Fruit fly (Drosophila melanogaster) whole organism, embryonic: Measurements from ENCODE around the gene CG32713.

Source experiments
- Adf1 ChIP-seq: fragments of 200-800 bp; sonication (Bioruptor generic); IDR thresholded peaks from 2 replicates; pipeline ENCODE4 v1.3.6; 2022; ENCODE audit warnings: missing biosample characterization, missing genetic modification characterization
- Aef1 ChIP-seq: fragments of 200-800 bp; sonication (Bioruptor generic); IDR thresholded peaks from 3 replicates; pipeline ENCODE4 v1.3.6; 2022; ENCODE audit warnings: missing biosample characterization, missing genetic modification characterization
- Asciz ChIP-seq: fragments of 200-800 bp; sonication (Bioruptor generic); optimal IDR thresholded peaks from 2 replicates; lab custom pipeline; 2017; ENCODE audit warnings: missing biosample characterization, mild to moderate bottlenecking, missing genetic modification characterization, missing genetic modification reagents
- Atf6 ChIP-seq: fragments of 200-800 bp; sonication (Bioruptor generic); IDR thresholded peaks from 2 replicates; pipeline ENCODE4 v1.3.6; 2022; ENCODE audit warnings: missing biosample characterization, missing genetic modification characterization
- C15 ChIP-seq: fragments of 200-800 bp; sonication (Bioruptor generic); IDR thresholded peaks from 3 replicates; pipeline ENCODE4 v1.3.6; 2022; ENCODE audit warnings: missing biosample characterization, missing genetic modification characterization
- CG11398 ChIP-seq: fragments of 200-800 bp; sonication (Bioruptor generic); optimal IDR thresholded peaks from 2 replicates; lab custom pipeline; 2016; ENCODE audit warnings: missing biosample characterization, missing genetic modification characterization
- CG12071 ChIP-seq: fragments of 200-800 bp; sonication (Bioruptor generic); optimal IDR thresholded peaks from 3 replicates; lab custom pipeline; 2018; ENCODE audit warnings: missing biosample characterization, mild to moderate bottlenecking, missing genetic modification characterization
- CG12219 ChIP-seq: fragments of 200-800 bp; sonication (Bioruptor generic); optimal IDR thresholded peaks from 3 replicates; lab custom pipeline; 2018; ENCODE audit warnings: missing biosample characterization, mild to moderate bottlenecking, missing genetic modification characterization
- CG13123 ChIP-seq: fragments of 200-800 bp; sonication (Bioruptor generic); optimal IDR thresholded peaks from 2 replicates; lab custom pipeline; 2016; ENCODE audit warnings: missing biosample characterization, missing genetic modification characterization
- CG15514 ChIP-seq: fragments of 200-800 bp; sonication (Bioruptor generic); optimal IDR thresholded peaks from 3 replicates; lab custom pipeline; 2017; ENCODE audit warnings: missing biosample characterization, missing genetic modification characterization, mild to moderate bottlenecking, moderate library complexity, missing genetic modification reagents
- CG1603 ChIP-seq: fragments of 200-800 bp; sonication (Bioruptor generic); optimal IDR thresholded peaks from 2 replicates; lab custom pipeline; 2019; ENCODE audit warnings: missing biosample characterization, mild to moderate bottlenecking, missing genetic modification characterization, moderate library complexity
- CG16863 ChIP-seq: fragments of 200-800 bp; sonication (Bioruptor generic); optimal IDR thresholded peaks from 3 replicates; lab custom pipeline; 2016; ENCODE audit warnings: missing biosample characterization, missing genetic modification characterization
- CG18262 ChIP-seq: fragments of 200-800 bp; optimal IDR thresholded peaks from 3 replicates; lab custom pipeline; 2019; ENCODE audit warnings: missing biosample characterization, mild to moderate bottlenecking, missing genetic modification characterization, moderate library complexity
- CG2199 ChIP-seq: fragments of 200-800 bp; sonication (Bioruptor generic); IDR thresholded peaks from 3 replicates; pipeline ENCODE4 v1.3.6; 2022; ENCODE audit warnings: missing biosample characterization, missing genetic modification characterization
- CG42726 ChIP-seq: fragments of 200-800 bp; sonication (Bioruptor generic); IDR thresholded peaks from 2 replicates; pipeline ENCODE4 v1.3.6; 2022; ENCODE audit warnings: missing biosample characterization, missing genetic modification characterization; ENCODE audit not compliant: partially characterized antibody
- CG4328 ChIP-seq: fragments of 200-800 bp; sonication (Bioruptor generic); optimal IDR thresholded peaks from 3 replicates; lab custom pipeline; 2017; ENCODE audit warnings: missing biosample characterization, missing genetic modification reagents, missing genetic modification characterization
- CG5245 ChIP-seq: fragments of 200-800 bp; sonication (Bioruptor generic); optimal IDR thresholded peaks from 3 replicates; lab custom pipeline; 2016; ENCODE audit warnings: missing biosample characterization, missing genetic modification characterization
- CG7745 ChIP-seq: fragments of 200-800 bp; sonication (Bioruptor generic); optimal IDR thresholded peaks from 2 replicates; lab custom pipeline; 2018; ENCODE audit warnings: missing biosample characterization, mild to moderate bottlenecking, missing genetic modification characterization, moderate library complexity
- CG8089 ChIP-seq: fragments of 200-800 bp; sonication (Bioruptor generic); optimal IDR thresholded peaks from 3 replicates; lab custom pipeline; 2016; ENCODE audit warnings: missing biosample characterization, missing genetic modification characterization
- CG9215 ChIP-seq: fragments of 200-800 bp; sonication (Bioruptor generic); IDR thresholded peaks from 2 replicates; pipeline ENCODE4 v1.3.6; 2022; ENCODE audit warnings: missing biosample characterization, missing genetic modification characterization
- Dp ChIP-seq: fragments of 200-800 bp; sonication (Bioruptor generic); optimal IDR thresholded peaks from 2 replicates; lab custom pipeline; 2018; ENCODE audit warnings: missing biosample characterization, mild to moderate bottlenecking, missing genetic modification characterization, moderate library complexity
- Elba2 ChIP-seq: fragments of 200-800 bp; sonication (Bioruptor generic); optimal IDR thresholded peaks from 3 replicates; lab custom pipeline; 2016; ENCODE audit warnings: missing biosample characterization, missing genetic modification characterization
- Ets65A ChIP-seq: fragments of 200-800 bp; sonication (Bioruptor generic); peaks from one replicate; lab custom pipeline; 2016; ENCODE audit warnings: missing biosample characterization, missing genetic modification characterization
- Ets97D ChIP-seq: fragments of 200-800 bp; sonication (Bioruptor generic); optimal IDR thresholded peaks from 3 replicates; lab custom pipeline; 2016; ENCODE audit warnings: missing biosample characterization, missing genetic modification characterization
- NFAT ChIP-seq: fragments of 200-800 bp; sonication (Bioruptor generic); IDR thresholded peaks from 2 replicates; pipeline ENCODE4 v1.3.6; 2022; ENCODE audit warnings: missing biosample characterization, missing genetic modification characterization
- Pdp1 ChIP-seq, 2 experiments: fragments of 200-800 bp; sonication (Bioruptor generic); optimal IDR thresholded peaks; 3 replicates each; lab custom pipeline; 2016; ENCODE audit warnings: missing biosample characterization in 2 of 2, missing genetic modification characterization in 2 of 2, mild to moderate bottlenecking in 1 of 2, moderate library complexity in 1 of 2
- Side ChIP-seq: fragments of 200-800 bp; sonication (Bioruptor generic); optimal IDR thresholded peaks from 2 replicates; lab custom pipeline; 2016; ENCODE audit warnings: missing biosample characterization, missing genetic modification characterization
- Sin3A ChIP-seq: fragments of >200 bp; optimal IDR thresholded peaks from 2 replicates; lab custom pipeline; 2018
- Six4 ChIP-seq: fragments of 200-800 bp; sonication (Bioruptor generic); optimal IDR thresholded peaks from 2 replicates; lab custom pipeline; 2016; ENCODE audit warnings: missing biosample characterization, missing genetic modification characterization
- bab2 ChIP-seq: fragments of 200-800 bp; sonication (Bioruptor generic); optimal IDR thresholded peaks from 2 replicates; lab custom pipeline; 2016; ENCODE audit warnings: missing biosample characterization, missing genetic modification characterization
- cas ChIP-seq: fragments of 200-800 bp; sonication (Bioruptor generic); IDR thresholded peaks from 2 replicates; pipeline ENCODE4 v1.3.6; 2022; ENCODE audit warnings: missing biosample characterization, missing genetic modification characterization
- crp ChIP-seq, 2 experiments: fragments of 200-800 bp; sonication (Bioruptor generic); optimal IDR thresholded peaks; 2 replicates in 1 of 2; 3 replicates in 1 of 2; lab custom pipeline; 2017; ENCODE audit warnings: missing biosample characterization in 2 of 2, missing genetic modification characterization in 2 of 2, mild to moderate bottlenecking in 1 of 2, moderate library complexity in 1 of 2
- exex ChIP-seq: fragments of 200-800 bp; sonication (Bioruptor generic); optimal IDR thresholded peaks from 4 replicates; lab custom pipeline; 2018; ENCODE audit warnings: missing biosample characterization, mild to moderate bottlenecking, missing genetic modification characterization, moderate library complexity
- gcm2 ChIP-seq: fragments of 200-800 bp; sonication (Bioruptor generic); optimal IDR thresholded peaks from 2 replicates; lab custom pipeline; 2016; ENCODE audit warnings: missing biosample characterization, missing genetic modification characterization
- lov ChIP-seq, 2 experiments: fragments of 200-800 bp in 1 of 2; fragments of >200 bp in 1 of 2; sonication (Bioruptor generic) in 1 of 2; IDR thresholded peaks in 1 of 2; optimal IDR thresholded peaks in 1 of 2; 2 replicates in 1 of 2; 3 replicates in 1 of 2; pipeline versions ENCODE4 v1.3.6 to Lab custom; 2017 to 2022; ENCODE audit warnings: missing biosample characterization in 1 of 2, missing genetic modification characterization in 1 of 2
- nerfin-1 ChIP-seq: fragments of 200-800 bp; sonication (Bioruptor generic); optimal IDR thresholded peaks from 3 replicates; lab custom pipeline; 2019; ENCODE audit warnings: missing biosample characterization, mild to moderate bottlenecking, missing genetic modification characterization, moderate library complexity
- nmo ChIP-seq: fragments of 200-800 bp; sonication (Bioruptor generic); optimal IDR thresholded peaks from 2 replicates; lab custom pipeline; 2018; ENCODE audit warnings: missing biosample characterization, mild to moderate bottlenecking, missing genetic modification characterization, moderate library complexity
- nom ChIP-seq: fragments of 200-800 bp; sonication (Bioruptor generic); optimal IDR thresholded peaks from 2 replicates; lab custom pipeline; 2017; ENCODE audit warnings: missing biosample characterization, missing genetic modification characterization, mild to moderate bottlenecking, moderate library complexity, missing genetic modification reagents
- onecut ChIP-seq: fragments of 200-800 bp; sonication (Bioruptor generic); IDR thresholded peaks from 2 replicates; pipeline ENCODE4 v1.3.6; 2022; ENCODE audit warnings: missing biosample characterization, missing genetic modification characterization
- pan ChIP-seq, 4 experiments: fragments of >200 bp in 3 of 4; fragments of 200-800 bp in 1 of 4; sonication (Bioruptor generic) in 1 of 4; optimal IDR thresholded peaks in 3 of 4; IDR thresholded peaks in 1 of 4; 2 replicates each; pipeline versions ENCODE4 v1.3.6 to Lab custom; 2017 to 2022; ENCODE audit warnings: missing biosample characterization in 2 of 4, missing genetic modification characterization in 2 of 4, mixed read lengths in 1 of 4
- pum ChIP-seq: fragments of 200-800 bp; sonication (Bioruptor generic); optimal IDR thresholded peaks from 2 replicates; lab custom pipeline; 2016; ENCODE audit warnings: missing biosample characterization, missing genetic modification characterization
- pzg ChIP-seq: fragments of 200-800 bp; sonication (Bioruptor generic); optimal IDR thresholded peaks from 3 replicates; lab custom pipeline; 2018; ENCODE audit warnings: missing biosample characterization, mild to moderate bottlenecking, missing genetic modification characterization, moderate library complexity
- run ChIP-seq: fragments of 200-800 bp; sonication (Bioruptor generic); optimal IDR thresholded peaks from 3 replicates; lab custom pipeline; 2018; ENCODE audit warnings: missing biosample characterization, mild to moderate bottlenecking, missing genetic modification characterization
- sc ChIP-seq, 3 experiments: fragments of >200 bp in 2 of 3; fragments of 200-800 bp in 1 of 3; sonication (Bioruptor generic) in 1 of 3; optimal IDR thresholded peaks; 2 replicates in 2 of 3; 3 replicates in 1 of 3; lab custom pipeline; 2017; ENCODE audit warnings: mild to moderate bottlenecking in 1 of 3, missing biosample characterization in 1 of 3, missing genetic modification characterization in 1 of 3, missing genetic modification reagents in 1 of 3
- sens ChIP-seq: fragments of 200-800 bp; sonication (Bioruptor generic); peaks from one replicate; lab custom pipeline; 2016; ENCODE audit warnings: missing biosample characterization, missing genetic modification characterization
- sima ChIP-seq: fragments of 200-800 bp; sonication (Bioruptor generic); optimal IDR thresholded peaks from 2 replicates; lab custom pipeline; 2016; ENCODE audit warnings: missing biosample characterization, missing genetic modification characterization
- stc ChIP-seq: fragments of 200-800 bp; sonication (Bioruptor generic); IDR thresholded peaks from 2 replicates; pipeline ENCODE4 v1.3.6; 2022; ENCODE audit warnings: missing biosample characterization, missing genetic modification characterization
- ttk ChIP-seq: fragments of 200-800 bp; sonication (Bioruptor generic); IDR thresholded peaks from 2 replicates; pipeline ENCODE4 v2.1.2; 2022; ENCODE audit warnings: missing biosample characterization, missing genetic modification characterization

Gene CG32713

dm6 chrX:8410349-8411240 is 46.8 kb downstream of the CG32713 start (continued):
- no peak for TF ChIP-seq bab2 (GFP tag; lab: Kevin White, UChicago)
- TF ChIP-seq Six4 = no peak
- no peak for TF ChIP-seq CG13123 (GFP tag; lab: Kevin White, UChicago)
- TF ChIP-seq crp (GFP tag; optimal IDR thresholded peaks at IDR 0.05; lab: Kevin White, UChicago) = no peak
- no peak for TF ChIP-seq CG11398 (GFP tag; lab: Kevin White, UChicago)
- no peak for TF ChIP-seq nmo (GFP tag; lab: Kevin White, UChicago)
- TF ChIP-seq cas (GFP tag; lab: Robert Waterston, UW) = no peak
- peak; percentile 76 for TF ChIP-seq sens (GFP tag; lab: Kevin White, UChicago)
- peak; percentile 29 for TF ChIP-seq onecut (GFP tag; lab: Robert Waterston, UW)
- no peak for TF ChIP-seq lov (optimal IDR thresholded peaks at IDR 0.05; lab: Kevin White, UChicago)
- peak; percentile 63; the same call in 1 of the 3 replicates for TF ChIP-seq lov (GFP tag; IDR thresholded peaks at IDR 0.05; lab: Robert Waterston, UW)
- no peak for TF ChIP-seq CG12219
- no peak for TF ChIP-seq stc
- no peak for TF ChIP-seq CG42726 (GFP tag; lab: Robert Waterston, UW)
- no peak for TF ChIP-seq Dp (GFP tag; lab: Kevin White, UChicago)
- TF ChIP-seq Ets97D (GFP tag; lab: Kevin White, UChicago) = no peak
- peak; percentile 8; the same call in 1 of the 3 replicates for TF ChIP-seq C15
- TF ChIP-seq nom (GFP tag; lab: Kevin White, UChicago) = peak; percentile 10
- no peak for TF ChIP-seq pan (optimal IDR thresholded peaks at IDR 0.05; lab: Kevin White, UChicago)
- TF ChIP-seq pan (GFP tag; optimal IDR thresholded peaks at IDR 0.05 in 1 of 2, IDR thresholded peaks at IDR 0.05 in 1 of 2) = no peak
- no peak for TF ChIP-seq Ets65A
- TF ChIP-seq CG7745 (tag; lab: Kevin White, UChicago) = no peak
- TF ChIP-seq Sin3A (lab: Kevin White, UChicago) = no peak
- TF ChIP-seq run = no peak
- TF ChIP-seq Adf1 = peak; percentile 41
- no peak for TF ChIP-seq CG1603 (tag; lab: Kevin White, UChicago)
- no peak for TF ChIP-seq CG9215 (GFP tag; lab: Robert Waterston, UW)
- no peak for TF ChIP-seq CG5245 (GFP tag; lab: Kevin White, UChicago)
- TF ChIP-seq CG4328 (GFP tag; lab: Kevin White, UChicago) = no peak
- peak; percentile 73 for TF ChIP-seq Atf6 (GFP tag; lab: Robert Waterston, UW)
- TF ChIP-seq Elba2 (GFP tag; lab: Kevin White, UChicago) = no peak
- no peak for TF ChIP-seq sc (optimal IDR thresholded peaks at IDR 0.05; lab: Kevin White, UChicago)
- TF ChIP-seq sc (GFP tag; optimal IDR thresholded peaks at IDR 0.05; lab: Kevin White, UChicago) = no peak
- no peak for TF ChIP-seq ttk (GFP tag; lab: Robert Waterston, UW)
- TF ChIP-seq CG2199 = 0 out of 3 replicates have a peak, but pooled peaks have one; percentile 7
- no peak for TF ChIP-seq CG18262
- no peak for TF ChIP-seq exex (tag; lab: Kevin White, UChicago)
- no peak for TF ChIP-seq gcm2 (GFP tag; lab: Kevin White, UChicago)
- TF ChIP-seq CG15514 (GFP tag; lab: Kevin White, UChicago) = no peak
- no peak for TF ChIP-seq CG8089 (GFP tag; lab: Kevin White, UChicago)
- TF ChIP-seq NFAT (GFP tag; lab: Robert Waterston, UW) = no peak; the same call in 1 of the 2 replicates
- no peak for TF ChIP-seq CG16863 (GFP tag; lab: Kevin White, UChicago)
- no peak for TF ChIP-seq pzg (GFP tag; lab: Kevin White, UChicago)
- no peak for TF ChIP-seq Side
- no peak for TF ChIP-seq sima (GFP tag; lab: Kevin White, UChicago)
- TF ChIP-seq nerfin-1 (tag; lab: Kevin White, UChicago) = no peak
- TF ChIP-seq CG12071 = no peak
- no peak for TF ChIP-seq Asciz (GFP tag; lab: Kevin White, UChicago)
- TF ChIP-seq Pdp1 (GFP tag; optimal IDR thresholded peaks at IDR 0.05; lab: Kevin White, UChicago) = no peak
- no peak for TF ChIP-seq pum (GFP tag; lab: Kevin White, UChicago)
- TF ChIP-seq Aef1 (GFP tag; lab: Robert Waterston, UW) = no peak
